Fruit fly (Drosophila melanogaster): Measurements from ENCODE around the gene ctp.

Gene ctp

dm6 chrX:4679813-4680381 lies 7.7 kb upstream of the ctp start (continued):
- TF ChIP-seq ssp (GFP tag; IDR thresholded peaks at IDR 0.05) (no peak; the same call in 1 of the 2 replicates), CG10654 (GFP tag; optimal IDR thresholded peaks at IDR 0.05) (peak; percentile 21), Neu2 (GFP tag; optimal IDR thresholded peaks at IDR 0.05; ENCODE audit: borderline replicate concordance) (no peak), Dfd (GFP tag; optimal IDR thresholded peaks at IDR 0.05) (no peak), CG3838 (GFP tag; optimal IDR thresholded peaks at IDR 0.05) (no peak), Med (GFP tag) (peak; percentile 77), CG31441 (GFP tag; IDR thresholded peaks at IDR 0.05) (peak; percentile 55; the same call in 1 of the 2 replicates), CG4282 (GFP tag; optimal IDR thresholded peaks at IDR 0.05) (no peak), CG13424 (tag; optimal IDR thresholded peaks at IDR 0.05) (peak; percentile 68), CG1233 (GFP tag; optimal IDR thresholded peaks at IDR 0.05) (peak; percentile 10), ranshi (GFP tag; IDR thresholded peaks at IDR 0.05) (peak; percentile 66; the same call in 1 of the 2 replicates), H15 (GFP tag; IDR thresholded peaks at IDR 0.05) (0 out of 3 replicates have a peak, but pooled peaks have one; percentile 45), CG12219 (GFP tag; optimal IDR thresholded peaks at IDR 0.05) (peak; percentile 47), CG10147 (GFP tag; optimal IDR thresholded peaks at IDR 0.05) (peak; percentile 44), pum (GFP tag; optimal IDR thresholded peaks at IDR 0.05) (peak; percentile 14), CG33213 (GFP tag; optimal IDR thresholded peaks at IDR 0.05) (peak; percentile 11), cwo (GFP tag; optimal IDR thresholded peaks at IDR 0.05) (peak; percentile 24), CG7963 (GFP tag; IDR thresholded peaks at IDR 0.05; ENCODE audit: partially characterized antibody) (no peak), CG14441 (GFP tag; IDR thresholded peaks at IDR 0.05) (peak; percentile 48; the same call in 1 of the 2 replicates), Opbp (GFP tag; IDR thresholded peaks at IDR 0.05; ENCODE audit: partially characterized antibody) (no peak), CrebB (tag; optimal IDR thresholded peaks at IDR 0.05) (no peak), D19A (tag; optimal IDR thresholded peaks at IDR 0.05) (peak; percentile 13), fd102C (GFP tag; optimal IDR thresholded peaks at IDR 0.05) (no peak), CG10959 (GFP tag; IDR thresholded peaks at IDR 0.05) (no peak), E2f1 (GFP tag; IDR thresholded peaks at IDR 0.05) (peak; percentile 38; the same call in 1 of the 2 replicates), CG13123 (GFP tag; optimal IDR thresholded peaks at IDR 0.05) (no peak), cad (GFP tag; optimal IDR thresholded peaks at IDR 0.05) (no peak), zfh2 (GFP tag; optimal IDR thresholded peaks at IDR 0.05) (peak; percentile 34), CG7786 (GFP tag; optimal IDR thresholded peaks at IDR 0.05) (peak; percentile 35), bsh (GFP tag; optimal IDR thresholded peaks at IDR 0.05) (peak; percentile 30 to 58), CG3163 (GFP tag; optimal IDR thresholded peaks at IDR 0.05) (no peak), CG8089 (GFP tag; optimal IDR thresholded peaks at IDR 0.05) (no peak), D (optimal IDR thresholded peaks at IDR 0.05) (no peak), D (GFP tag; optimal IDR thresholded peaks at IDR 0.05) (peak; percentile 45), kay (GFP tag; optimal IDR thresholded peaks at IDR 0.05) (no peak), lbe (GFP tag; optimal IDR thresholded peaks at IDR 0.05) (no peak), hbn (GFP tag; IDR thresholded peaks at IDR 0.05; ENCODE audit: partially characterized antibody) (no peak), Fer2 (tag; optimal IDR thresholded peaks at IDR 0.05) (no peak), kni (GFP tag; optimal IDR thresholded peaks at IDR 0.05) (no peak), CG6813 (GFP tag; optimal IDR thresholded peaks at IDR 0.05) (no peak), Lim3 (GFP tag; IDR thresholded peaks at IDR 0.05) (no peak), tx (GFP tag; optimal IDR thresholded peaks at IDR 0.05) (peak; percentile 20), dm (GFP tag; optimal IDR thresholded peaks at IDR 0.05) (no peak), CG3726 (GFP tag; IDR thresholded peaks at IDR 0.05) (no peak), CG10462 (GFP tag; optimal IDR thresholded peaks at IDR 0.05) (peak; percentile 50), stwl (tag; optimal IDR thresholded peaks at IDR 0.05) (no peak), CG15696 (tag; optimal IDR thresholded peaks at IDR 0.05) (peak; percentile 19), gro (GFP tag; optimal IDR thresholded peaks at IDR 0.05) (peak; percentile 24), hth (optimal IDR thresholded peaks at IDR 0.05) (no peak), lov (optimal IDR thresholded peaks at IDR 0.05) (no peak), lov (GFP tag; IDR thresholded peaks at IDR 0.05) (no peak)
